Fruit fly (Drosophila melanogaster): ENCODE results near the gene CG3609.

DNA sequence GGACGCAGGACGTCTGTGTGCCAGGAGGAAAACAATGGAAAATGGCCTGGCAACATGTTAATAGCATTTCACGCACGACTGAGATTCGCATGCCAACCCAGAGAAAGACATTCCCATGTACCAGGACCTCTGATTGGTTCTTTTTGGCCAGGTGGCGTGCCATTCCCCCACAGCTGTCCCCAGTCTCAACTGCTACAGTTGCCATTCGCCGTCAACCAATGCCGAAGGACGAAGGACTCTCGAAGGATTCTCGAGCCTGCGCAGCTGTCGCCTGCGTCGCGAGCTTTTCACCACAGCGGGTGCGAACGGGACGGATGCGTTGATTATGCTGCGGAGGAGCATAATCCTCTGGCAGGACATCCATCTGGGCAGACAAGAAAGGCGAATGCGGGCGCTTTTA, 25.5 kb upstream of the CG3609 start, which contains the start of gene VGlut:
- TF ChIP-seq Dll (optimal IDR thresholded peaks at IDR 0.05) (no peak), usp (GFP tag; optimal IDR thresholded peaks at IDR 0.05) (no peak)
